Fruit fly (Drosophila melanogaster) whole organism, pupa: Measurements from ENCODE around the gene bt.

Experiments
- CG10348 ChIP-seq: fragments of 200-800 bp; sonication (Bioruptor generic); IDR thresholded peaks from 2 replicates; pipeline ENCODE4 v1.3.6; 2022; ENCODE audit warnings: missing biosample characterization, missing genetic modification characterization
- CG12605 ChIP-seq: fragments of 200-800 bp; sonication (Bioruptor generic); IDR thresholded peaks from 2 replicates; pipeline ENCODE4 v1.3.6; 2022; ENCODE audit warnings: missing biosample characterization, missing genetic modification characterization
- CG13204 ChIP-seq: fragments of 200-800 bp; sonication (Bioruptor generic); optimal IDR thresholded peaks from 2 replicates; lab custom pipeline; 2018; ENCODE audit warnings: missing biosample characterization, mild to moderate bottlenecking, missing genetic modification characterization, moderate library complexity
- CG14655 ChIP-seq: fragments of 200-800 bp; sonication (Bioruptor generic); optimal IDR thresholded peaks from 3 replicates; lab custom pipeline; 2017; ENCODE audit warnings: mild to moderate bottlenecking, missing biosample characterization, missing genetic modification reagents, missing genetic modification characterization
- CG15710 ChIP-seq: fragments of 200-800 bp; sonication (Bioruptor generic); optimal IDR thresholded peaks from 2 replicates; lab custom pipeline; 2018; ENCODE audit warnings: missing biosample characterization, mild to moderate bottlenecking, missing genetic modification characterization, moderate library complexity
- CG17806 ChIP-seq: fragments of 200-800 bp; sonication (Bioruptor generic); optimal IDR thresholded peaks from 2 replicates; lab custom pipeline; 2018; ENCODE audit warnings: missing biosample characterization, mild to moderate bottlenecking, missing genetic modification characterization, moderate library complexity
- CG32121 ChIP-seq: fragments of 200-800 bp; sonication (Bioruptor generic); IDR thresholded peaks from 2 replicates; pipeline ENCODE4 v1.3.6; 2022; ENCODE audit warnings: missing biosample characterization, missing genetic modification characterization
- CG34367 ChIP-seq: fragments of 200-800 bp; sonication (Bioruptor generic); optimal IDR thresholded peaks from 2 replicates; lab custom pipeline; 2018; ENCODE audit warnings: missing biosample characterization, mild to moderate bottlenecking, missing genetic modification characterization
- CG4496 ChIP-seq: fragments of 200-800 bp; sonication (Bioruptor generic); IDR thresholded peaks from 3 replicates; pipeline ENCODE4 v1.3.6; 2022; ENCODE audit warnings: missing biosample characterization, missing genetic modification characterization
- CG8159 ChIP-seq: fragments of 200-800 bp; sonication (Bioruptor generic); optimal IDR thresholded peaks from 3 replicates; lab custom pipeline; 2018; ENCODE audit warnings: missing biosample characterization, mild to moderate bottlenecking, missing genetic modification characterization, moderate library complexity
- CG8301 ChIP-seq: fragments of 200-800 bp; sonication (Bioruptor generic); optimal IDR thresholded peaks from 2 replicates; lab custom pipeline; 2018; ENCODE audit warnings: missing biosample characterization, mild to moderate bottlenecking, missing genetic modification characterization
- CG9948 ChIP-seq: fragments of 200-800 bp; sonication (Bioruptor generic); optimal IDR thresholded peaks from 2 replicates; lab custom pipeline; 2018; ENCODE audit warnings: missing biosample characterization, mild to moderate bottlenecking, missing genetic modification characterization, moderate library complexity
- D1 ChIP-seq: fragments of 200-800 bp; sonication (Bioruptor generic); optimal IDR thresholded peaks from 2 replicates; lab custom pipeline; 2018; ENCODE audit warnings: missing biosample characterization, mild to moderate bottlenecking, missing genetic modification characterization, moderate library complexity
- EcR ChIP-seq: fragments of 200-800 bp; sonication (Bioruptor generic); optimal IDR thresholded peaks from 3 replicates; lab custom pipeline; 2019; ENCODE audit warnings: missing biosample characterization, missing genetic modification characterization, mild to moderate bottlenecking, moderate library complexity, missing genetic modification reagents
- Ets98B ChIP-seq: fragments of 200-800 bp; sonication (Bioruptor generic); IDR thresholded peaks from 2 replicates; pipeline ENCODE4 v1.3.6; 2022; ENCODE audit warnings: missing biosample characterization, missing genetic modification characterization
- Pif1A ChIP-seq: fragments of 200-800 bp; sonication (Bioruptor generic); optimal IDR thresholded peaks from 3 replicates; lab custom pipeline; 2016; ENCODE audit warnings: missing biosample characterization, missing genetic modification characterization
- Pif1B ChIP-seq: fragments of 200-800 bp; sonication (Bioruptor generic); optimal IDR thresholded peaks from 3 replicates; lab custom pipeline; 2016; ENCODE audit warnings: missing biosample characterization, missing genetic modification characterization
- Snoo ChIP-seq: fragments of 200-800 bp; sonication (Bioruptor generic); optimal IDR thresholded peaks from 3 replicates; lab custom pipeline; 2017; ENCODE audit warnings: missing biosample characterization, mild to moderate bottlenecking, missing genetic modification characterization, inconsistent platforms
- fd96Ca ChIP-seq: fragments of 200-800 bp; sonication (Bioruptor generic); IDR thresholded peaks from 3 replicates; pipeline ENCODE4 v1.3.6; 2022; ENCODE audit warnings: missing biosample characterization, missing genetic modification characterization
- gl ChIP-seq: fragments of 200-800 bp; sonication (Bioruptor generic); optimal IDR thresholded peaks from 2 replicates; lab custom pipeline; 2018; ENCODE audit warnings: missing biosample characterization, mild to moderate bottlenecking, missing genetic modification characterization
- rn ChIP-seq: fragments of 200-800 bp; sonication (Bioruptor generic); IDR thresholded peaks from 2 replicates; pipeline ENCODE4 v1.3.6; 2022; ENCODE audit warnings: missing biosample characterization, missing genetic modification characterization

The bt gene

dm6 chr4:701948-702347 lies 22.3 kb upstream of the bt start:
- TF ChIP-seq CG34367 (tag; lab: Kevin White, UChicago), result no peak
- TF ChIP-seq fd96Ca, result no peak
- TF ChIP-seq D1 (tag; lab: Kevin White, UChicago), result no peak
- TF ChIP-seq CG4496, result no peak
- no peak for TF ChIP-seq CG9948 (tag; lab: Kevin White, UChicago)
- TF ChIP-seq CG10348 (GFP tag; lab: Robert Waterston, UW), result no peak
- TF ChIP-seq CG15710 (tag; lab: Kevin White, UChicago), result no peak
- no peak for TF ChIP-seq CG17806
- no peak for TF ChIP-seq CG32121 (GFP tag; lab: Robert Waterston, UW)
- no peak for TF ChIP-seq EcR
- no peak for TF ChIP-seq Snoo (tag; lab: Kevin White, UChicago)
- TF ChIP-seq rn (GFP tag; lab: Robert Waterston, UW), result no peak
- TF ChIP-seq CG14655 (GFP tag; lab: Kevin White, UChicago), result no peak
- no peak for TF ChIP-seq CG8159 (tag; lab: Kevin White, UChicago)
- TF ChIP-seq gl (tag; lab: Kevin White, UChicago), result no peak
- TF ChIP-seq Pif1B (GFP tag; lab: Kevin White, UChicago), result no peak
- TF ChIP-seq CG8301, result no peak

DNA sequence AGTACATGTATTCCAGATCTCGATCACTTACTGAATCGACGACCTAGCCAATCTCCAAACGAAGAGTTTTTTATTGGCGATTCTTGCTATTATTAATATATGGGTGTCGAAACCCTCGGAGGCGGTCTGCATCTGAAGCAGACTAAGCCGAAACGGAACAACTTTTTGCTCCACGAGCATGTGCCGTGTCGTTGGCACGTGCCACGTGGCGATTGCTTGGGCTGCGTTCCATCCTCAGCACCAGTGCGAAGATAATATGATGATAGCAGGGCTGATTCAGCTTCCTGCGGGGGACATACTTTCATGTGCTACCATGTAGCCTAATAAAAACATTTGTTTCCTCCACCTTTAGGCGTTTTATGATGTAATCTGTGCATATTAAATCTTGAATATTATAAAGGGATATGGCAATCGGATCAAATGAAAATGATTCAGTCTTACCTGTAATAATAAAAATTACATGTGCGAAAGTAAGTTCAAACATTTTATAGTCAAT lies 21.3 kb upstream of the bt start:
- no peak for TF ChIP-seq Snoo (tag; lab: Kevin White, UChicago)
- no peak for TF ChIP-seq CG14655 (GFP tag; lab: Kevin White, UChicago)
- TF ChIP-seq CG9948 (tag; lab: Kevin White, UChicago), result no peak
- no peak for TF ChIP-seq CG10348 (GFP tag; lab: Robert Waterston, UW)
- no peak for TF ChIP-seq Ets98B (GFP tag; lab: Robert Waterston, UW)
- no peak for TF ChIP-seq fd96Ca
- no peak for TF ChIP-seq rn (GFP tag; lab: Robert Waterston, UW)
- TF ChIP-seq Pif1B (GFP tag; lab: Kevin White, UChicago), result no peak

- TF ChIP-seq Ets98B (GFP tag; lab: Robert Waterston, UW) (no peak), rn (GFP tag; lab: Robert Waterston, UW) (no peak), CG34367 (tag; lab: Kevin White, UChicago) (no peak), Pif1B (GFP tag; lab: Kevin White, UChicago) (no peak), CG4496 (no peak), gl (tag; lab: Kevin White, UChicago) (no peak), CG12605 (no peak), CG17806 (no peak), D1 (tag; lab: Kevin White, UChicago) (no peak), Pif1A (GFP tag; lab: Kevin White, UChicago) (no peak)
Measured at dm6 chr4:703992-704690, 20.1 kb upstream of the bt start.

DNA sequence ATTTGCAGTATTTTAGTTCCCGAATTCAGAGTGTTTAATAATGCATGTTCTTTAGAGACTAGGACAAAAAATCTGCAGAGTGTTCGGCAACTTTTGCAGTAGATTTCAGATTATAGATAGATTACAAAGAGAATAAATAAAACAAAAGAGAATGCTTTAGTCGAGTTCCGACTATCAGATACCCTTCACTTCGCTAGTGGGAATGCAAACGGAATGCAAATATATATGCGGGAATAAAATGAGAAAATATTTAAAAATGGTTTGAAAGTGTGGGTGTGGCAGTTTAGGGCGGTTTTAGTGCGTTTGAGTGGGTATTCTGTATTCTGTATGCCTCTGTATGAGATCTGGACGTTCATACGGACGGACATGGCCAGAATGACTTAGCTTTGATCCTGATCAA lies 17.4 kb upstream of the bt start:
- TF ChIP-seq D1 (tag; lab: Kevin White, UChicago) (no peak), CG10348 (GFP tag; lab: Robert Waterston, UW) (no peak), CG14655 (GFP tag; lab: Kevin White, UChicago) (no peak), CG13204 (GFP tag; lab: Kevin White, UChicago) (no peak), Ets98B (GFP tag; lab: Robert Waterston, UW) (no peak), CG8159 (tag; lab: Kevin White, UChicago) (no peak), EcR (no peak)

DNA sequence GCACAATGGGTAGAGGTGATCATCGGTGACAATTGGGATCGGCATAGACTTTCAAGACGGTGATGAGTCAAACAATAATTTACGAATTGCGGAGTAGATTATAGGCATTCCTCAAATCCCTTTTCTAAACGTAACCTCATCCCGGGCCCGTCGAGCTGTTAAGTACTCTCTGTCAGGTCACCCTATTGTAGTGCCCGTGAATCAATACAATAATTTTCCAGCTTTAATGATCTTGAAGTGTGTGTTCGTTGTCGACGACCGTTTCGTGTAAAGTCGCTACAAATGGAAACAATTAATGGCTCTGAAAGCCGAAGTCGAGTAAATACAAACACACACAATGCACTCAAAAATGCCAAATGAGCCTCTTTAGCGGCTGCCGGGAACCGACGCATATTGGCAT lies 15.5 kb upstream of the bt start:
- TF ChIP-seq CG13204 (GFP tag; lab: Kevin White, UChicago) (no peak), CG12605 (no peak), Pif1A (GFP tag; lab: Kevin White, UChicago) (no peak), gl (tag; lab: Kevin White, UChicago) (no peak), CG15710 (tag; lab: Kevin White, UChicago) (no peak), Snoo (tag; lab: Kevin White, UChicago) (no peak), CG32121 (GFP tag; lab: Robert Waterston, UW) (no peak), CG4496 (no peak), Pif1B (GFP tag; lab: Kevin White, UChicago) (no peak), fd96Ca (no peak), rn (GFP tag; lab: Robert Waterston, UW) (no peak), EcR (no peak), Ets98B (GFP tag; lab: Robert Waterston, UW) (no peak), CG8159 (tag; lab: Kevin White, UChicago) (no peak), D1 (tag; lab: Kevin White, UChicago) (no peak), CG34367 (tag; lab: Kevin White, UChicago) (no peak), CG9948 (tag; lab: Kevin White, UChicago) (no peak), CG10348 (GFP tag; lab: Robert Waterston, UW) (no peak)

DNA sequence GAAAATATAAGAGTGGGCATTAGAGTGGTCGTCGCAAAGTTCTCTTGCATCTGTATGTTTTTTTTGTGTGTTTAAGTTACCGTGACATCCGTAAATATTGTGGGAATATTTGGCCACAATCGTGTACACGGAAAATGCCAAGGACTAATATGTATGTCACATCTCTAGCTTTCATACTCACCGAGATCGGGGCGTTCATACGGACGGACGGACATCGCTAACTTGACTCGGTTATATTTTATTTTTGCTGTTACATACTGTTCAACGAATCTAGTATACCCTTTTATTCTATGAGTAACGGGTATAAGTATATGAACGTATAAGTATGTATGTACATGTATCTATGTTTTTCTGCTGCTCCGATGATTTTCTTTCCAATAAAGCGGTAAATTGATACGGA lies 14.5 kb upstream of the bt start:
- TF ChIP-seq CG9948 (tag; lab: Kevin White, UChicago) (no peak), CG17806 (no peak), Snoo (tag; lab: Kevin White, UChicago) (no peak), rn (GFP tag; lab: Robert Waterston, UW) (no peak), fd96Ca (no peak), CG10348 (GFP tag; lab: Robert Waterston, UW) (no peak), D1 (tag; lab: Kevin White, UChicago) (no peak)
